Fruit fly (Drosophila melanogaster): ENCODE results near the gene shep.

The shep gene

dm6 chr3L:5186807-5187571 lies 90.8 kb downstream of the shep start (continued):
- peak; percentile 59; the same call in 1 of the 3 replicates for TF ChIP-seq sr (GFP tag; IDR thresholded peaks at IDR 0.05)
- peak; percentile 56 for TF ChIP-seq stwl (tag; optimal IDR thresholded peaks at IDR 0.05)
- TF ChIP-seq pzg (GFP tag; optimal IDR thresholded peaks at IDR 0.05), result no peak
- TF ChIP-seq chn (GFP tag; optimal IDR thresholded peaks at IDR 0.05), result peak; percentile 82
- TF ChIP-seq luna (GFP tag; optimal IDR thresholded peaks at IDR 0.05), result peak; percentile 57
- TF ChIP-seq Lpt (GFP tag; optimal IDR thresholded peaks at IDR 0.05), result no peak
- peak; percentile 67 for TF ChIP-seq NFAT (GFP tag; IDR thresholded peaks at IDR 0.05)
- no peak for TF ChIP-seq Dref (GFP tag; IDR thresholded peaks at IDR 0.05)
- TF ChIP-seq tll (GFP tag; optimal IDR thresholded peaks at IDR 0.05), result peak in 1 of 2 experiments; percentile 17
- TF ChIP-seq HmgZ (tag; optimal IDR thresholded peaks at IDR 0.05), result peak; percentile 88
- peak; percentile 71 for TF ChIP-seq slou (GFP tag; optimal IDR thresholded peaks at IDR 0.05)
- TF ChIP-seq trem (tag; optimal IDR thresholded peaks at IDR 0.05), result peak; percentile 92
- TF ChIP-seq CG8924 (tag; optimal IDR thresholded peaks at IDR 0.05), result peak; percentile 89
- TF ChIP-seq CG14050 (GFP tag; IDR thresholded peaks at IDR 0.05), result peak; percentile 87
- TF ChIP-seq CG32767 (GFP tag; IDR thresholded peaks at IDR 0.05), result peak; percentile 84
- TF ChIP-seq CG1603 (tag; optimal IDR thresholded peaks at IDR 0.05), result peak; percentile 98
- TF ChIP-seq CG13123 (GFP tag; optimal IDR thresholded peaks at IDR 0.05), result peak; percentile 52
- peak; percentile 32; the same call in 1 of the 3 replicates for TF ChIP-seq CG6791 (GFP tag; IDR thresholded peaks at IDR 0.05; ENCODE audit: partially characterized antibody)
- TF ChIP-seq CG10147 (GFP tag; optimal IDR thresholded peaks at IDR 0.05), result peak; percentile 84
- peak in 1 of 2 experiments; percentile 68 for TF ChIP-seq insv (GFP tag; optimal IDR thresholded peaks at IDR 0.05)
- TF ChIP-seq usp (GFP tag; optimal IDR thresholded peaks at IDR 0.05), result no peak
- peak; percentile 64; the same call in 1 of the 2 replicates for TF ChIP-seq MBD-R2 (GFP tag; IDR thresholded peaks at IDR 0.05)
- TF ChIP-seq CG16863 (GFP tag; optimal IDR thresholded peaks at IDR 0.05), result peak; percentile 87
- TF ChIP-seq Max (GFP tag; optimal IDR thresholded peaks at IDR 0.05), result peak; percentile 83
- peak; percentile 84 for TF ChIP-seq Aef1 (GFP tag; IDR thresholded peaks at IDR 0.05)
- peak; percentile 21 for TF ChIP-seq Sry-δ (GFP tag; optimal IDR thresholded peaks at IDR 0.05)
- TF ChIP-seq bowl (GFP tag; IDR thresholded peaks at IDR 0.05), result peak; percentile 83
- peak; percentile 62; the same call in 2 of the 3 replicates for TF ChIP-seq CG2889 (GFP tag; IDR thresholded peaks at IDR 0.05)
- peak; percentile 92 for TF ChIP-seq oc (tag; optimal IDR thresholded peaks at IDR 0.05)
- TF ChIP-seq Hr39 (optimal IDR thresholded peaks at IDR 0.05), result no peak
- peak; percentile 90 for TF ChIP-seq CG2875 (GFP tag; optimal IDR thresholded peaks at IDR 0.05)
- TF ChIP-seq phol (tag; optimal IDR thresholded peaks at IDR 0.05), result peak; percentile 92
- TF ChIP-seq p53 (GFP tag; optimal IDR thresholded peaks at IDR 0.05), result peak; percentile 63
- TF ChIP-seq H2.0 (GFP tag; IDR thresholded peaks at IDR 0.05), result peak; percentile 92
- peak; percentile 79 for TF ChIP-seq odd (GFP tag; optimal IDR thresholded peaks at IDR 0.05)
- peak; percentile 83 for TF ChIP-seq CG15269 (tag; optimal IDR thresholded peaks at IDR 0.05)
- TF ChIP-seq CG13287 (GFP tag; IDR thresholded peaks at IDR 0.05; ENCODE audit: partially characterized antibody), result no peak
- TF ChIP-seq Abd-B (GFP tag; optimal IDR thresholded peaks at IDR 0.05), result peak; percentile 87
- no peak for TF ChIP-seq hth (optimal IDR thresholded peaks at IDR 0.05)
- TF ChIP-seq wdn (GFP tag; IDR thresholded peaks at IDR 0.05), result peak; percentile 71
- TF ChIP-seq CG14710 (tag; optimal IDR thresholded peaks at IDR 0.05), result peak; percentile 82
- peak; percentile 91 for TF ChIP-seq Antp (GFP tag; optimal IDR thresholded peaks at IDR 0.05)
- peak; percentile 82 for TF ChIP-seq Hr3 (GFP tag; optimal IDR thresholded peaks at IDR 0.05)
- TF ChIP-seq CG16815 (GFP tag; optimal IDR thresholded peaks at IDR 0.05), result peak; percentile 82
- peak; percentile 74; the same call in 2 of the 3 replicates for TF ChIP-seq CG6175 (GFP tag; IDR thresholded peaks at IDR 0.05)
- no peak for TF ChIP-seq cas (GFP tag; IDR thresholded peaks at IDR 0.05)
- TF ChIP-seq Fer1 (GFP tag; optimal IDR thresholded peaks at IDR 0.05), result peak; percentile 90
- TF ChIP-seq Nf-YC (tag; optimal IDR thresholded peaks at IDR 0.05), result peak; percentile 34
- no peak for TF ChIP-seq pfk (GFP tag; optimal IDR thresholded peaks at IDR 0.05)
- peak; percentile 90 for TF ChIP-seq so (GFP tag; IDR thresholded peaks at IDR 0.05)

All from whole organism, embryonic.